Fruit fly (Drosophila melanogaster): Measurements from ENCODE around the gene CG10280.

CG10280 gene

DNA sequence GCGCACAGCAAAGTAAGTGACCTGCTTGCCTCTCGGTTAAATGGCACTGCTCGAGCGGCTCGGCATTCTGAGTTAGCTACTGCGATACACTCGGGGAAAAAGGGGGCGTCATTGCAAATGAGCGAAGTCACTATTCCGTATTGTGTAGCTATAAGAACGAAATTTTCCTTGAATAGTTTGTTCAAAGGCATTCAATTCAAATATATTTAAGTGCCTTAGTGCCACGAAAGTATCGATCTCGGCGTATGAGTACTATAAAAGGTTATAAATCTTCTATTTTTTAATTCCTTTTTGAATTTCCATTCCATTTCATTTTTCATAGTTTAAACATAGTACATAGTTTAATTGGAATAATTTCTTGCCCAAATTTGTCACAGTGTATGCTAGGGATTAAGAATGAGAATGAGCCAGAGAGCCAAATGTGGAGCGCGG lies 13.5 kb downstream of the CG10280 start:
- TF ChIP-seq h (optimal IDR thresholded peaks at IDR 0.05) (no peak), ttk (optimal IDR thresholded peaks at IDR 0.05) (no peak), Sin3A (optimal IDR thresholded peaks at IDR 0.05) (no peak), psq (optimal IDR thresholded peaks at IDR 0.05) (no peak), Myc (optimal IDR thresholded peaks at IDR 0.05) (no peak), insv (optimal IDR thresholded peaks at IDR 0.05) (no peak)

DNA sequence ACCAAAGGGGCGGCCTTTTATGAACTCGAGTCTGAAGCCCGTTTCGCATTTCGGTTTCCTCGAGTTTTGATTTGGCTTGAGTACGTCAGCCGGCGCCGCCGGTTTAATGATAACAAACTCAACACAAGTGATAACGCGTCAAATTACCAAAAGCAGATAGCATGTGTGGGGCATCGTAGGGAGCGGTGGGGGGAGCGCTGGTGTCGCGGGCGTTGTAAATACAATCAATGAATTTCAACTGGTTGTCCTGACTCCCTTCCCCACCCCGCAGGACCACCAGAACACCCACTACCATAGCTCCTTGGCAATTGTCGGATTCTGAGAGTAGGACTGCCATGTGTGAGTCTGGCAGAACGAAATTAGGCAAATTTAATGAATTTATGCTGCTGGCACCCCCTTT lies 13.9 kb downstream of the CG10280 start:
- TF ChIP-seq psq (optimal IDR thresholded peaks at IDR 0.05) (no peak), ttk (optimal IDR thresholded peaks at IDR 0.05) (no peak), h (optimal IDR thresholded peaks at IDR 0.05) (no peak), insv (optimal IDR thresholded peaks at IDR 0.05) (no peak), Myc (optimal IDR thresholded peaks at IDR 0.05) (no peak), Sin3A (optimal IDR thresholded peaks at IDR 0.05) (no peak)

DNA sequence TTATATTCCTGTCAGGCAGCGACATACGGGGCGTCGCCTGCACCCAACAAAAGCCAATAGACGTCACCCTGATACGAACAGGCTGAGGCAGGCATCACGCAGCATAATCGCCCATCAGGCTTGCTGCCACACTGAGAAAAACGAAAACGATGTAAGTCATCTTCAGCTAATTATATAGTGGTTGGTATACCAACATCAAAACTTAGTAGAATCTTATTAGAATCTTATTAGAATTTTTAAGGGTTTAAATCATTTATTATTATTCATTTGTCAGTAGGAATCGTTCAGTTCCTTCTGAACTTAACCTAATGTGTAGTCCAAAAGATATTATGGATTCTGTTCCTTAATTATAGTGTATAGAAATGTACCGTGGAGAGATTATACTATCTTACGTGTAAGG lies 16.4 kb downstream of the CG10280 start:
- TF ChIP-seq h (optimal IDR thresholded peaks at IDR 0.05) (no peak), Myc (optimal IDR thresholded peaks at IDR 0.05) (no peak), Sin3A (optimal IDR thresholded peaks at IDR 0.05) (no peak), insv (optimal IDR thresholded peaks at IDR 0.05) (no peak), psq (optimal IDR thresholded peaks at IDR 0.05) (no peak)

DNA sequence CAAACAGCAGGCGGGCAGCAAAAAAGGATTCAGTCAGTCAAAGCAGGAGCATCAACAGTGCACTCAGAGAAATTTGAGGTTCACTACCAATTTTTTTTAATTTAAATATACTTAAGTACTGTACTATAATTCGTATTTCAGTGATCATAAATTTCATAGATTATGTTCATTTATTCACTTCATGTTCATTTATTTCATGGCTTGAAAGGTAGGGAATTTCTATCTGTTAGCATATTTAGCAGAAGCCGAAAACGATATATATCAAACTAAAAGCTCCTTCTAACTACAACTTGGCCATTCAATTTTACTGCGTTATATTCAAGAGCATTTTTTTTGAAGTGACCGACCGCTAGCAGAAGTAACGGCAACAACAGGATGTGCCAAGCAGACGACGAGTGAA lies 17.9 kb downstream of the CG10280 start:
- TF ChIP-seq ttk (optimal IDR thresholded peaks at IDR 0.05) (no peak), Myc (optimal IDR thresholded peaks at IDR 0.05) (no peak), Sin3A (optimal IDR thresholded peaks at IDR 0.05) (no peak), psq (optimal IDR thresholded peaks at IDR 0.05) (no peak), insv (optimal IDR thresholded peaks at IDR 0.05) (no peak), h (optimal IDR thresholded peaks at IDR 0.05) (no peak)

DNA sequence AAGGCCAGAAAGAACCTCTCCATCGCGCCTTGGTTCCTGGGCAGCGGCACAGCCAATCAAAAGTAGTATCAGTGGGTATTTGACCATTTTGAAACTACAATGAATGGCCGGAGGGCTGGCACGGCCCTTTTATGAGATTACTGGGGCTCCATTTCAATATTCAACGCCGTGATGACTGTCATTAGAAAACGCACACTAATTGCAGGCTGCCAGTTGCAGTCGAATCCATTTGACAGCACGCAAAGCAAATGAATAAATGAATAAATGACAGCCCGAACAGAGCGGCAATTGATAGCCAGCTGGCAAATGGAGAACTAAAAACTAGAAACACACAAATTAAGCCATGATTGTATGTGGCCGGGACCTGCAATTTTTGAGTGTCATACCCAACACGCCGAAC lies 35.0 kb downstream of the CG10280 start, which contains the start of gene Obp83b:
Gene Obp83b (minus strand): TSS at position 101 of the 400 bp plus-strand sequence.
- TF ChIP-seq h (optimal IDR thresholded peaks at IDR 0.05) (no peak), Sin3A (optimal IDR thresholded peaks at IDR 0.05) (no peak), insv (optimal IDR thresholded peaks at IDR 0.05) (no peak), ttk (optimal IDR thresholded peaks at IDR 0.05) (no peak), Myc (optimal IDR thresholded peaks at IDR 0.05) (no peak), psq (optimal IDR thresholded peaks at IDR 0.05) (no peak)

DNA sequence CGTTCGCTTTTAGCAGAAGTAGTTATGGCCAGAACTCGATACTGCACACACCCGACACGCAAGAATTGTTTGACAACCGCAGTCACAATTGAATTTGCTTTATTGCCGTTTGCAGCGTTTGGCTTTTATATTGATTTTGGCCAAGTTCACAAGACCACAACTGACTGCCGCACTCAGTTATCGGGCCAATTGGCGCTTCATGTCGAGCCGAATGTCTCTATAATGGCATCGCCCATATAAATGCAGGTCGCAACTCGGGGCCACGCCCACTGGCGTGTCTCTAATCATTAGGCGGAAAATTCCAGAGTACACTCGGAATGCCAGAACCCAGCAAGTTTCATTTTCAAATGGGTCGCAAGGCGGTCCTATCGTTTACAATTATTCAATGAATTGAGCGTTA lies 36.6 kb downstream of the CG10280 start, which contains the start of gene Obp83a:
Gene Obp83a (minus strand): TSS at position 101 of the 400 bp plus-strand sequence.
- TF ChIP-seq insv (optimal IDR thresholded peaks at IDR 0.05) = no peak
- TF ChIP-seq h (optimal IDR thresholded peaks at IDR 0.05) = no peak
- TF ChIP-seq psq (optimal IDR thresholded peaks at IDR 0.05) = no peak
- no peak for TF ChIP-seq Myc (optimal IDR thresholded peaks at IDR 0.05)
- no peak for TF ChIP-seq Sin3A (optimal IDR thresholded peaks at IDR 0.05)
- TF ChIP-seq ttk (optimal IDR thresholded peaks at IDR 0.05) = no peak

DNA sequence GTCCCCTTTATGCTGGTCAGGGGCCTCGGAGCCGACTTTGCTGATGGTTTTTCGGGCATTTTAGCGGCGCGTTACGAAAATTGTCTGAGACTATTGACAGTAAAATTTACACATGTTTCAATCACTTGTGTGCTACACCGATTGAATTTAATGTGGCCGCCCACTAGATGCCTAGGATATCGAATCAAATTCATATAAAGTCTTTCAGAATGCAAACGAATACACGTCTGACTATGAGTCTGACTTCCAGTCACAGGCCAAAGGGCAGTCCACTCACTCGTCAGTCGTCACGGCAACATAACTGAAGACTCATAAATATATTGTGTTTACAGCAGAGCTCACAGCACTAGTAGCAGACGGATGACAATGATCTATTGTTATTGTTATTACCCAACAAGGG lies 50.8 kb downstream of the CG10280 start, which contains the start of gene CG11373:
Gene CG11373 (minus strand): TSS at position 101 of the 400 bp plus-strand sequence.
- TF ChIP-seq psq (optimal IDR thresholded peaks at IDR 0.05) = no peak
- TF ChIP-seq h (optimal IDR thresholded peaks at IDR 0.05) = no peak
- TF ChIP-seq Myc (optimal IDR thresholded peaks at IDR 0.05) = no peak
- no peak for TF ChIP-seq ttk (optimal IDR thresholded peaks at IDR 0.05)
- TF ChIP-seq insv (optimal IDR thresholded peaks at IDR 0.05) = no peak
- TF ChIP-seq Sin3A (optimal IDR thresholded peaks at IDR 0.05) = no peak

All from Kc167 (cell line).